Worm (Caenorhabditis elegans): ENCODE results near the gene abcf-3.
"Not testable (repeated sequence)": the region's sequence is repeated elsewhere in the genome, so short reads cannot be mapped to it uniquely, and the experiment has no call there.

Gene abcf-3

DNA sequence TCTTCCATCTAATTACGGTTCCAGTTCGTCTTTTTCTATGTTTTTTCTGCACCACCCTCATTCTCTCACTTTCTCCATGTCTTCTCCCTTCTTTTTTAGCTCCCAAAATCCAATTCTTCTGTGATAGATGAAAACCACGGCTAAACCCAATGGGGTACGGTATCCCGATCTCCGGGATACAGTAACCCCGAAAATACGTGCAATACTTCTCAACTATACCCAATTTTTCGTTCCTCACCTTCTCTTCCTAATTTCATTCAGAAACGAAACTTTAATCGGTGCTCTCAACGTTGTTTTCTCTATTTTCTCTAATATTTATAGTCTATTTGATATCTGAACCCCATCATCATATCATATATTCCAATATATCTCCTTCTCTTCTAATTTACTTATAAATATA is 49.6 kb upstream of the abcf-3 start:
- TF ChIP-seq Y55F3AM.14 (GFP tag; optimal IDR thresholded peaks at IDR 0.05) (peak; percentile 55), nhr-10 (tag; optimal IDR thresholded peaks at IDR 0.05) (no peak), sma-3 (GFP tag; optimal IDR thresholded peaks at IDR 0.05) (no peak), fos-1 (tag; optimal IDR thresholded peaks at IDR 0.05) (no peak), aly-2 (tag; optimal IDR thresholded peaks at IDR 0.05) (no peak), ceh-82 (tag; optimal IDR thresholded peaks at IDR 0.05) (no peak), ceh-16 (tag; optimal IDR thresholded peaks at IDR 0.05) (no peak), nhr-129 (tag; optimal IDR thresholded peaks at IDR 0.05) (no peak), ztf-4 (tag; optimal IDR thresholded peaks at IDR 0.05) (peak; percentile 35), crh-2 (tag; optimal IDR thresholded peaks at IDR 0.05) (peak; percentile 37), ama-1 (optimal IDR thresholded peaks at IDR 0.05) (peak; percentile 37)

DNA sequence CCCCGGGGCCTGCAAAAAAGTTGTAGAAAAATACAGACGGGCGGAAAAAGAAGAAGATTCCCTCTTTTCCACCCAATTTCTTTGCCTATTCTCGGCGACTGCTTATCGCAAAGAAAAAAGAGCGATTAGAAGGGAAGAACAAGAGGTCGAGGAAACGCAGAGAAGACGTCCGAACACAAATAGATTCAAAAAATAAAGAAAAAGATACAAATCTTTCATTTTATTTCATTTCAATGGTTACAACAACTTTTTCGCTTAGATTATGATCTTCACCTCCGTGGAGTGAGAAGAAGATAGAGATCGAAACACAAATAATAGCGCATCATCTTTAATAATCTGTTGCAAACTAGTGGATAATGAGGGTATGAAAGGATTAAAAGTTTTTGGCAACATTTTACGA is 41.1 kb upstream of the abcf-3 start:
- TF ChIP-seq mab-5 (tag; optimal IDR thresholded peaks at IDR 0.05) = no peak
- TF ChIP-seq peb-1 (tag; optimal IDR thresholded peaks at IDR 0.05) = no peak
- TF ChIP-seq nhr-237 (tag; optimal IDR thresholded peaks at IDR 0.05) = no peak
- TF ChIP-seq nhr-6 (tag; optimal IDR thresholded peaks at IDR 0.05) = no peak
- no peak for TF ChIP-seq crh-2 (tag; optimal IDR thresholded peaks at IDR 0.05)
- TF ChIP-seq nhr-23 (tag; optimal IDR thresholded peaks at IDR 0.05) = no peak
- TF ChIP-seq sem-4 (tag; optimal IDR thresholded peaks at IDR 0.05) = peak; percentile 46
- no peak for TF ChIP-seq blmp-1 (tag; optimal IDR thresholded peaks at IDR 0.05; ENCODE audit: insufficient read depth)
- no peak for TF ChIP-seq R02D3.7 (tag; optimal IDR thresholded peaks at IDR 0.05)
- no peak for TF ChIP-seq nhr-25 (tag; optimal IDR thresholded peaks at IDR 0.05)
- peak; percentile 13 for TF ChIP-seq fos-1 (tag; optimal IDR thresholded peaks at IDR 0.05)
- no peak for TF ChIP-seq nhr-10 (tag; optimal IDR thresholded peaks at IDR 0.05)
- no peak for TF ChIP-seq dmd-4 (tag; optimal IDR thresholded peaks at IDR 0.05)
- TF ChIP-seq nhr-11 (tag; optimal IDR thresholded peaks at IDR 0.05) = no peak
- no peak for TF ChIP-seq ztf-11 (tag; optimal IDR thresholded peaks at IDR 0.05)
- TF ChIP-seq C34F6.9 (tag; optimal IDR thresholded peaks at IDR 0.05) = no peak
- peak in 1 of 2 experiments; percentile 31 for TF ChIP-seq lsy-2 (tag; optimal IDR thresholded peaks at IDR 0.05)
- TF ChIP-seq lin-39 (tag; optimal IDR thresholded peaks at IDR 0.05) = no peak
- no peak for TF ChIP-seq F13H6.1 (tag; optimal IDR thresholded peaks at IDR 0.05)
- TF ChIP-seq lin-13 (GFP tag; optimal IDR thresholded peaks at IDR 0.05) = peak; percentile 8
- no peak for TF ChIP-seq ama-1 (optimal IDR thresholded peaks at IDR 0.05)
- peak; percentile 60 for TF ChIP-seq ceh-16 (tag; optimal IDR thresholded peaks at IDR 0.05)
- no peak for TF ChIP-seq ztf-4 (tag; optimal IDR thresholded peaks at IDR 0.05)
- TF ChIP-seq nhr-77 (tag; optimal IDR thresholded peaks at IDR 0.05) = no peak
- TF ChIP-seq nhr-21 (tag; optimal IDR thresholded peaks at IDR 0.05) = peak; percentile 30
- TF ChIP-seq elt-1 (tag; optimal IDR thresholded peaks at IDR 0.05) = peak; percentile 83
- no peak for TF ChIP-seq gmeb-1 (tag; optimal IDR thresholded peaks at IDR 0.05)
- TF ChIP-seq nhr-129 (tag; optimal IDR thresholded peaks at IDR 0.05) = no peak
- no peak for TF ChIP-seq unc-55 (GFP tag; optimal IDR thresholded peaks at IDR 0.05)
- no peak for TF ChIP-seq Y55F3AM.14 (GFP tag; optimal IDR thresholded peaks at IDR 0.05)
- TF ChIP-seq ZK546.5 (tag; optimal IDR thresholded peaks at IDR 0.05) = no peak
- TF ChIP-seq sma-9 (GFP tag; optimal IDR thresholded peaks at IDR 0.05) = peak; percentile 56
- TF ChIP-seq sma-9 (tag; optimal IDR thresholded peaks at IDR 0.05) = no peak
- peak; percentile 59 for TF ChIP-seq egl-27 (tag; optimal IDR thresholded peaks at IDR 0.05)
- no peak for TF ChIP-seq zag-1 (tag; optimal IDR thresholded peaks at IDR 0.05)
- TF ChIP-seq skn-1 (tag; optimal IDR thresholded peaks at IDR 0.05) = no peak

DNA sequence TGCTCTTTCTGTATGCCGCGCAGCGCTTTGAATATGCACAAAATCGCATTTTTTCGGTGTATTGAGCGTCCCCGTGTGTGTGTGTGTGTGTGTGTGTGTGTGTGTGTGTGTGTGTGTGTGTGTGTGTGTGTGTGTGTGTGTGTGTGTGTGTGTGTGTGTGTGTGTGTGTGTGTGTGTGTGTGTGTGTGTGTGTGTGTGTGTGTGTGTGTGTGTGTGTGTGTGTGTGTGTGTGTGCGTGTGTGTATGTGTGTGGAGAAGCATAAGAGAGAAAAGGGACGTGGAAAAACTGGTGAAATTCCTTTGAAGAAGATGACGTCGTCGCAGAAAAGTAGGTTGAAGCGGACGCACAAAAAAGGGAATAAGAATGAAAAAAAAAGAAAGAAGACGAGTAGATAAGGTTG is 39.8 kb upstream of the abcf-3 start:
- TF ChIP-seq unc-55 (GFP tag; optimal IDR thresholded peaks at IDR 0.05) = peak; percentile 19
- TF ChIP-seq Y55F3AM.14 (GFP tag; optimal IDR thresholded peaks at IDR 0.05) = peak; percentile 91
- peak in 1 of 2 experiments; percentile 0 for TF ChIP-seq mdl-1 (tag; optimal IDR thresholded peaks at IDR 0.05)
- TF ChIP-seq sma-9 (GFP tag; optimal IDR thresholded peaks at IDR 0.05) = peak; percentile 14
- not testable (repeated sequence) for TF ChIP-seq sma-9 (tag; optimal IDR thresholded peaks at IDR 0.05)
- TF ChIP-seq nhr-129 (tag; optimal IDR thresholded peaks at IDR 0.05) = peak; percentile 11
- TF ChIP-seq lsy-2 (tag; optimal IDR thresholded peaks at IDR 0.05) = peak in 1 of 2 experiments; percentile 7
- TF ChIP-seq lin-13 (GFP tag; optimal IDR thresholded peaks at IDR 0.05) = peak; percentile 35
- peak; percentile 16 for TF ChIP-seq crh-2 (tag; optimal IDR thresholded peaks at IDR 0.05)
- peak; percentile 82 for TF ChIP-seq F13H6.1 (tag; optimal IDR thresholded peaks at IDR 0.05)

All from whole organism, L2 larva.